Fruit fly (Drosophila melanogaster): ENCODE data around the gene CG6891.

CG6891 gene

dm6 chrX:18774818-18775343 lies at the start of gene CG6891 (continued):
- TF ChIP-seq pdm3 (GFP tag; optimal IDR thresholded peaks at IDR 0.05) (peak; percentile 58), Ets21C (GFP tag; optimal IDR thresholded peaks at IDR 0.05) (peak; percentile 17), Hr39 (GFP tag; optimal IDR thresholded peaks at IDR 0.05) (peak; percentile 68), CG10669 (GFP tag; optimal IDR thresholded peaks at IDR 0.05) (peak; percentile 22), CG11902 (GFP tag; optimal IDR thresholded peaks at IDR 0.05) (no peak), CG3032 (tag; optimal IDR thresholded peaks at IDR 0.05) (peak; percentile 19), eg (GFP tag; IDR thresholded peaks at IDR 0.05) (peak; percentile 57; the same call in 2 of the 3 replicates), dac (GFP tag; optimal IDR thresholded peaks at IDR 0.05) (no peak)

- TF ChIP-seq Blimp-1 (GFP tag; optimal IDR thresholded peaks at IDR 0.05) (no peak), CG10631 (GFP tag; optimal IDR thresholded peaks at IDR 0.05) (no peak), svp (GFP tag) (no peak), CG3919 (GFP tag; optimal IDR thresholded peaks at IDR 0.05) (no peak), CG4318 (GFP tag; optimal IDR thresholded peaks at IDR 0.05) (no peak), OdsH (GFP tag; optimal IDR thresholded peaks at IDR 0.05) (no peak), Sox14 (GFP tag; optimal IDR thresholded peaks at IDR 0.05) (no peak), CG6808 (GFP tag; optimal IDR thresholded peaks at IDR 0.05) (no peak), Lpt (GFP tag; optimal IDR thresholded peaks at IDR 0.05) (no peak), dsx (GFP tag; optimal IDR thresholded peaks at IDR 0.05; ENCODE audit: poor library complexity, severe bottlenecking) (no peak), CG3032 (tag; optimal IDR thresholded peaks at IDR 0.05) (no peak), cyc (GFP tag; optimal IDR thresholded peaks at IDR 0.05) (no peak), achi (GFP tag; optimal IDR thresholded peaks at IDR 0.05) (no peak), CG11902 (GFP tag; optimal IDR thresholded peaks at IDR 0.05) (no peak), net (GFP tag; optimal IDR thresholded peaks at IDR 0.05) (no peak), CG8319 (GFP tag; optimal IDR thresholded peaks at IDR 0.05) (no peak), Ets21C (GFP tag; optimal IDR thresholded peaks at IDR 0.05) (no peak), topi (GFP tag; optimal IDR thresholded peaks at IDR 0.05) (no peak), Hr39 (GFP tag; optimal IDR thresholded peaks at IDR 0.05) (no peak)
Measured at dm6 chrX:18725572-18725971, 49.5 kb upstream of the CG6891 start, which contains the start of gene CG42302. Gene CG42302, minus strand, starts transcription at chrX:18725672.

- no peak for TF ChIP-seq Sox15 (GFP tag; optimal IDR thresholded peaks at IDR 0.05)
- TF ChIP-seq CG6163 (GFP tag; IDR thresholded peaks at IDR 0.05) = no peak
- no peak for TF ChIP-seq CG16779 (tag; optimal IDR thresholded peaks at IDR 0.05)
- TF ChIP-seq CG7368 (GFP tag; optimal IDR thresholded peaks at IDR 0.05) = no peak
- no peak for TF ChIP-seq salr (GFP tag; optimal IDR thresholded peaks at IDR 0.05)
- TF ChIP-seq CG11902 (GFP tag; optimal IDR thresholded peaks at IDR 0.05) = no peak
- TF ChIP-seq dsx (GFP tag; optimal IDR thresholded peaks at IDR 0.05; ENCODE audit: poor library complexity, severe bottlenecking) = no peak
- TF ChIP-seq CG32006 (GFP tag; optimal IDR thresholded peaks at IDR 0.05) = no peak
- TF ChIP-seq Ets96B (tag; optimal IDR thresholded peaks at IDR 0.05) = no peak
- no peak for TF ChIP-seq Eip93F (GFP tag; optimal IDR thresholded peaks at IDR 0.05)
- no peak for TF ChIP-seq CG6854 (GFP tag; optimal IDR thresholded peaks at IDR 0.05)
- TF ChIP-seq Smox (GFP tag; optimal IDR thresholded peaks at IDR 0.05) = no peak
- no peak for TF ChIP-seq Met (GFP tag; optimal IDR thresholded peaks at IDR 0.05)
- TF ChIP-seq CG10669 (GFP tag; optimal IDR thresholded peaks at IDR 0.05) = no peak
- no peak for TF ChIP-seq vri (GFP tag; optimal IDR thresholded peaks at IDR 0.05)
- TF ChIP-seq dac (GFP tag; optimal IDR thresholded peaks at IDR 0.05) = no peak
- no peak for TF ChIP-seq acj6 (GFP tag; optimal IDR thresholded peaks at IDR 0.05)
Measured at dm6 chrX:18726270-18726669, 48.8 kb upstream of the CG6891 start, which contains the start of gene CCKLR-17D1. Gene CCKLR-17D1, minus strand, starts transcription at chrX:18726572.

- TF ChIP-seq spab (GFP tag; optimal IDR thresholded peaks at IDR 0.05) = no peak
- TF ChIP-seq CG8119 (GFP tag; IDR thresholded peaks at IDR 0.05) = no peak
- no peak for TF ChIP-seq achi (GFP tag; optimal IDR thresholded peaks at IDR 0.05)
- TF ChIP-seq Smox (GFP tag; optimal IDR thresholded peaks at IDR 0.05) = no peak
- no peak for TF ChIP-seq CG6792 (GFP tag; optimal IDR thresholded peaks at IDR 0.05)
- TF ChIP-seq Sox14 (GFP tag; optimal IDR thresholded peaks at IDR 0.05) = no peak
- TF ChIP-seq Met (GFP tag; optimal IDR thresholded peaks at IDR 0.05) = no peak
- TF ChIP-seq CG6163 (GFP tag; IDR thresholded peaks at IDR 0.05) = no peak
- no peak for TF ChIP-seq Gug (GFP tag; IDR thresholded peaks at IDR 0.05)
Measured at dm6 chrX:18739795-18740194, 35.2 kb upstream of the CG6891 start, which contains the start of gene CG6873. Gene CG6873, minus strand, starts transcription at chrX:18739895.

Measured in whole organism, prepupa.